Worm (Caenorhabditis elegans): ENCODE measurements around the gene wdr-5.1.

DNA sequence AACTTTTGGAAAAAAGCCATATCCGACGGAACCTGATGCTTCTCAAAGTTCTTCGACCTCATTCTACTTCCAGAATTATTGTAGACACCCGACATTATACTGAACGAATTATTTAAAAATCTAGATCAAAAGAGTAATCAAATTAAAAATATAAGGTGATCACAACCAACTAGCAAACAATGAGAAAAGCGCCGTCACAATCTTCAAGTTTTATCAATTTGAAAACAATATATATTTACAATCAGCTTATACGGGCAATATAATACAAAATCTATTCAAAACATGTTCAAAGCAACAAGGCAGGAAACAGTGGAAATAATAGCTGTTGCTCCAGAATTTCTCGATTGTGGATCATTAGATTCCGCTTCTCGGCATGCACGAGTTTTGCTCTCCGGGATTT, 19.8 kb downstream of the wdr-5.1 start, which contains the start of gene C14B1.12:
- TF ChIP-seq dsc-1 (tag; optimal IDR thresholded peaks at IDR 0.05) (no peak), hlh-4 (tag; optimal IDR thresholded peaks at IDR 0.05) (no peak), C16A3.4 (tag; optimal IDR thresholded peaks at IDR 0.05) (no peak), lin-35 (GFP tag; optimal IDR thresholded peaks at IDR 0.05) (no peak), nhr-28 (tag; optimal IDR thresholded peaks at IDR 0.05) (no peak), ces-1 (GFP tag; optimal IDR thresholded peaks at IDR 0.05) (no peak), elt-3 (tag; optimal IDR thresholded peaks at IDR 0.05) (no peak), aly-2 (tag; optimal IDR thresholded peaks at IDR 0.05) (no peak)
